Fruit fly (Drosophila melanogaster): ENCODE data around the gene S.

The S gene

dm6 chr2L:1091675-1092074, 14.1 kb upstream of the S start (continued):
- TF ChIP-seq pnt (GFP tag; optimal IDR thresholded peaks at IDR 0.05) (no peak), YL-1 (GFP tag; optimal IDR thresholded peaks at IDR 0.05) (no peak), Sox100B (GFP tag; optimal IDR thresholded peaks at IDR 0.05) (no peak), Fer2 (tag; optimal IDR thresholded peaks at IDR 0.05) (no peak), fd96Cb (tag; optimal IDR thresholded peaks at IDR 0.05) (no peak), CG17328 (GFP tag; IDR thresholded peaks at IDR 0.05) (0 out of 2 replicates have a peak, but pooled peaks have one; percentile 13), Sox102F (GFP tag; optimal IDR thresholded peaks at IDR 0.05) (peak; percentile 16), Rfx (GFP tag; IDR thresholded peaks at IDR 0.05) (peak; percentile 20; the same call in 1 of the 2 replicates), slbo (GFP tag; IDR thresholded peaks at IDR 0.05) (peak; percentile 38), CG11504 (tag; optimal IDR thresholded peaks at IDR 0.05) (no peak), CG5180 (GFP tag; optimal IDR thresholded peaks at IDR 0.05) (no peak), lab (GFP tag; optimal IDR thresholded peaks at IDR 0.05) (peak; percentile 2), CG14441 (GFP tag; IDR thresholded peaks at IDR 0.05) (0 out of 2 replicates have a peak, but pooled peaks have one; percentile 15), grn (GFP tag; optimal IDR thresholded peaks at IDR 0.05) (no peak), Sry-β (GFP tag; optimal IDR thresholded peaks at IDR 0.05) (no peak), sisA (GFP tag; IDR thresholded peaks at IDR 0.05) (peak; percentile 32; the same call in 1 of the 2 replicates), ranshi (GFP tag; IDR thresholded peaks at IDR 0.05) (0 out of 2 replicates have a peak, but pooled peaks have one; percentile 17), sima (GFP tag; optimal IDR thresholded peaks at IDR 0.05) (no peak)

DNA sequence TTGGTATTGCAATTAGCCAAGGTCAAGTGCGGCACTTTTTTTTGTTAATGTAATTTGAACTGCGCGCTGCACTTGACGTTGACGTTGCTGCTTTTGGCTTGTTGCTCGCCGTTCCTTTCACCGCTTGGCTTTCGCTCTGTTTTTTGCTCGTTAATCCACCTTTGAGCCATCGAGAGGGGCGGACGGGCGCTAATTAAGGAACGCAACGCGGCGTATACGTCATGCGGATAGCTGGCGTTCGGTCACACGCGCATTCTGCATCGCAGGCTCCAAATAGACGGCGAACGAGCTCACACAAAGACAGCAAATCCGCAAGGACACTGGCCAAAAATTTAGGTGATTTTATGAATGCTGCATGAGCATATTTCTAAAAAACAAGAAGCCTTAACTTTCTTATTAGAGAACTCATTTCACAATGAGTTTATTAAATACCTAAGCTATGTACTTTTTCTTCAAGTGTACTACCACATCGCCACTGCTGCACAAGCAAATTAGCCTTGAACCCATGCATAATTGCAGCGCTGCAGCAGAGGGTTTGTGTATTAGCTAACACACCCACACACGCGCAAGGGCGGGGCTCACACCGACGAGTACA, 8.8 kb upstream of the S start:
- TF ChIP-seq CG32532 (GFP tag; IDR thresholded peaks at IDR 0.05) = 0 out of 2 replicates have a peak, but pooled peaks have one; percentile 22
- TF ChIP-seq kni (GFP tag; optimal IDR thresholded peaks at IDR 0.05) = no peak
- TF ChIP-seq CG7963 (GFP tag; IDR thresholded peaks at IDR 0.05; ENCODE audit: partially characterized antibody) = no peak
- TF ChIP-seq unc-4 (GFP tag; IDR thresholded peaks at IDR 0.05; ENCODE audit: partially characterized antibody) = no peak
- peak; percentile 22 for TF ChIP-seq CG15479 (GFP tag; optimal IDR thresholded peaks at IDR 0.05)
- peak; percentile 6; the same call in 1 of the 2 replicates for TF ChIP-seq CG14441 (GFP tag; IDR thresholded peaks at IDR 0.05)
- no peak for TF ChIP-seq vfl (GFP tag; optimal IDR thresholded peaks at IDR 0.05)
- TF ChIP-seq bcd (GFP tag; optimal IDR thresholded peaks at IDR 0.05) = no peak
- no peak for TF ChIP-seq pros (GFP tag; optimal IDR thresholded peaks at IDR 0.05)
- TF ChIP-seq CG8478 (optimal IDR thresholded peaks at IDR 0.05) = no peak
- peak; percentile 77 for TF ChIP-seq Med (GFP tag)
- TF ChIP-seq CG12942 (GFP tag; optimal IDR thresholded peaks at IDR 0.05) = no peak
- TF ChIP-seq Dek (tag; optimal IDR thresholded peaks at IDR 0.05) = no peak
- TF ChIP-seq CG32772 (GFP tag; IDR thresholded peaks at IDR 0.05) = no peak
- TF ChIP-seq Hand (GFP tag; optimal IDR thresholded peaks at IDR 0.05) = no peak
- no peak for TF ChIP-seq CG9797 (GFP tag; optimal IDR thresholded peaks at IDR 0.05)
- TF ChIP-seq sisA (GFP tag; IDR thresholded peaks at IDR 0.05) = 0 out of 2 replicates have a peak, but pooled peaks have one; percentile 28
- TF ChIP-seq YL-1 (GFP tag; optimal IDR thresholded peaks at IDR 0.05) = no peak
- no peak for TF ChIP-seq Optix (GFP tag; IDR thresholded peaks at IDR 0.05)
- TF ChIP-seq Dad (GFP tag; optimal IDR thresholded peaks at IDR 0.05) = no peak
- no peak for TF ChIP-seq slou (GFP tag; optimal IDR thresholded peaks at IDR 0.05)
- TF ChIP-seq CG11398 (GFP tag; optimal IDR thresholded peaks at IDR 0.05) = no peak
- TF ChIP-seq Gug (GFP tag; IDR thresholded peaks at IDR 0.05) = 0 out of 4 replicates have a peak, but pooled peaks have one; percentile 1
- no peak for TF ChIP-seq Rfx (GFP tag; IDR thresholded peaks at IDR 0.05)
- no peak for TF ChIP-seq crc (GFP tag; optimal IDR thresholded peaks at IDR 0.05)
- TF ChIP-seq CG10654 (GFP tag; optimal IDR thresholded peaks at IDR 0.05) = no peak
- TF ChIP-seq sd (tag; optimal IDR thresholded peaks at IDR 0.05) = no peak
- no peak for TF ChIP-seq MTF-1 (GFP tag; optimal IDR thresholded peaks at IDR 0.05; ENCODE audit: borderline replicate concordance)
- TF ChIP-seq fu2 (GFP tag; optimal IDR thresholded peaks at IDR 0.05) = no peak
- TF ChIP-seq CG12769 (tag; optimal IDR thresholded peaks at IDR 0.05) = no peak
- no peak for TF ChIP-seq CG9609 (GFP tag; optimal IDR thresholded peaks at IDR 0.05)
- no peak for TF ChIP-seq Myb (GFP tag; optimal IDR thresholded peaks at IDR 0.05)
- no peak for TF ChIP-seq br (optimal IDR thresholded peaks at IDR 0.05)
- no peak for TF ChIP-seq CG9215 (GFP tag; IDR thresholded peaks at IDR 0.05)
- no peak for TF ChIP-seq CG10462 (GFP tag; optimal IDR thresholded peaks at IDR 0.05)
